Fruit fly (Drosophila melanogaster) whole organism: Measurements from ENCODE around the gene SPARC.

Source experiments
- CG8478 ChIP-seq: fragments of >200 bp; optimal IDR thresholded peaks from 2 replicates; lab custom pipeline; 2018; ENCODE audit warnings: inconsistent platforms
- Dll ChIP-seq: fragments of >200 bp; optimal IDR thresholded peaks from 2 replicates; lab custom pipeline; 2017
- EcR ChIP-seq, 2 experiments: fragments of >200 bp; optimal IDR thresholded peaks; 2 replicates each; lab custom pipeline; 2017; ENCODE audit warnings: missing biosample characterization in 2 of 2, missing genetic modification characterization in 2 of 2, missing genetic modification reagents in 2 of 2
- pan ChIP-seq: fragments of >200 bp; optimal IDR thresholded peaks from 2 replicates; lab custom pipeline; 2017
- psq ChIP-seq: fragments of >200 bp; optimal IDR thresholded peaks from 2 replicates; lab custom pipeline; 2017
- usp ChIP-seq: fragments of >200 bp; optimal IDR thresholded peaks from 2 replicates; lab custom pipeline; 2017; ENCODE audit warnings: missing biosample characterization, missing genetic modification characterization, mixed read lengths

SPARC gene

dm6 chr3R:26875544-26876027 lies 3.8 kb upstream of the SPARC start, which contains the start of gene Rb97D:
Gene Rb97D (minus strand): TSS chr3R:26875742.
- no peak for TF ChIP-seq CG8478 (lab: Kevin White, UChicago)
- TF ChIP-seq EcR (GFP tag; optimal IDR thresholded peaks at IDR 0.05; lab: Kevin White, UChicago) = no peak
- TF ChIP-seq psq (lab: Kevin White, UChicago) = no peak
- no peak for TF ChIP-seq pan (lab: Kevin White, UChicago)
- TF ChIP-seq usp (GFP tag; lab: Kevin White, UChicago) = no peak
- no peak for TF ChIP-seq Dll (lab: Kevin White, UChicago)

- TF ChIP-seq psq (lab: Kevin White, UChicago) (no peak), EcR (GFP tag; optimal IDR thresholded peaks at IDR 0.05; lab: Kevin White, UChicago) (no peak), usp (GFP tag; lab: Kevin White, UChicago) (no peak), pan (lab: Kevin White, UChicago) (no peak), CG8478 (lab: Kevin White, UChicago) (no peak), Dll (lab: Kevin White, UChicago) (no peak)
Measured at dm6 chr3R:26871061-26871460, 734 bp downstream of the SPARC start.

- TF ChIP-seq EcR (GFP tag; optimal IDR thresholded peaks at IDR 0.05; lab: Kevin White, UChicago) = no peak
- TF ChIP-seq pan (lab: Kevin White, UChicago) = no peak
- TF ChIP-seq usp (GFP tag; lab: Kevin White, UChicago) = no peak
- TF ChIP-seq Dll (lab: Kevin White, UChicago) = no peak
- no peak for TF ChIP-seq psq (lab: Kevin White, UChicago)
- TF ChIP-seq CG8478 (lab: Kevin White, UChicago) = no peak
Measured at dm6 chr3R:26870494-26870893, 1.3 kb downstream of the SPARC start.

dm6 chr3R:26869431-26869830 lies 2.4 kb downstream of the SPARC start:
- TF ChIP-seq CG8478 (lab: Kevin White, UChicago) = no peak
- no peak for TF ChIP-seq psq (lab: Kevin White, UChicago)
- no peak for TF ChIP-seq Dll (lab: Kevin White, UChicago)
- TF ChIP-seq pan (lab: Kevin White, UChicago) = no peak
- no peak for TF ChIP-seq EcR (GFP tag; optimal IDR thresholded peaks at IDR 0.05; lab: Kevin White, UChicago)
- TF ChIP-seq usp (GFP tag; lab: Kevin White, UChicago) = no peak

- TF ChIP-seq pan (lab: Kevin White, UChicago) (no peak), CG8478 (lab: Kevin White, UChicago) (no peak), Dll (lab: Kevin White, UChicago) (no peak), EcR (GFP tag; optimal IDR thresholded peaks at IDR 0.05; lab: Kevin White, UChicago) (no peak)
Measured at dm6 chr3R:26867457-26868044, 4.2 kb downstream of the SPARC start.

dm6 chr3R:26866577-26867456 lies 5.0 kb downstream of the SPARC start, which contains the start of the genes ball and His2Av:
Gene ball (minus strand): TSS chr3R:26866807.
Gene His2Av (plus strand): TSS chr3R:26866929.
- no peak for TF ChIP-seq psq (lab: Kevin White, UChicago)
- TF ChIP-seq Dll (lab: Kevin White, UChicago) = no peak
- TF ChIP-seq EcR (GFP tag; optimal IDR thresholded peaks at IDR 0.05; lab: Kevin White, UChicago) = no peak
- no peak for TF ChIP-seq CG8478 (lab: Kevin White, UChicago)
- TF ChIP-seq usp (GFP tag; lab: Kevin White, UChicago) = no peak
- TF ChIP-seq pan (lab: Kevin White, UChicago) = no peak

- no peak for TF ChIP-seq Dll (lab: Kevin White, UChicago)
- no peak for TF ChIP-seq usp (GFP tag; lab: Kevin White, UChicago)
- no peak for TF ChIP-seq CG8478 (lab: Kevin White, UChicago)
- TF ChIP-seq psq (lab: Kevin White, UChicago) = no peak
- TF ChIP-seq pan (lab: Kevin White, UChicago) = no peak
- TF ChIP-seq EcR (GFP tag; optimal IDR thresholded peaks at IDR 0.05; lab: Kevin White, UChicago) = no peak
Measured at dm6 chr3R:26862848-26863448, 8.8 kb downstream of the SPARC start, which contains the start of the genes Lerp and IntS12. Gene Lerp (minus strand): TSS chr3R:26863130. Gene IntS12 (plus strand): TSS chr3R:26863376.

dm6 chr3R:26862213-26862612 lies 9.6 kb downstream of the SPARC start:
- no peak for TF ChIP-seq EcR (GFP tag; optimal IDR thresholded peaks at IDR 0.05; lab: Kevin White, UChicago)
- no peak for TF ChIP-seq Dll (lab: Kevin White, UChicago)
- no peak for TF ChIP-seq psq (lab: Kevin White, UChicago)
- TF ChIP-seq usp (GFP tag; lab: Kevin White, UChicago) = no peak
- TF ChIP-seq CG8478 (lab: Kevin White, UChicago) = no peak
- TF ChIP-seq pan (lab: Kevin White, UChicago) = no peak

dm6 chr3R:26859228-26859627 lies 12.6 kb downstream of the SPARC start:
- TF ChIP-seq EcR (GFP tag; optimal IDR thresholded peaks at IDR 0.05; lab: Kevin White, UChicago) = no peak
- no peak for TF ChIP-seq pan (lab: Kevin White, UChicago)
- TF ChIP-seq CG8478 (lab: Kevin White, UChicago) = no peak
- TF ChIP-seq Dll (lab: Kevin White, UChicago) = no peak
- TF ChIP-seq psq (lab: Kevin White, UChicago) = no peak
- TF ChIP-seq usp (GFP tag; lab: Kevin White, UChicago) = no peak

dm6 chr3R:26853699-26854098 lies 18.1 kb downstream of the SPARC start:
- TF ChIP-seq CG8478 (lab: Kevin White, UChicago) = no peak
- TF ChIP-seq usp (GFP tag; lab: Kevin White, UChicago) = no peak
- TF ChIP-seq Dll (lab: Kevin White, UChicago) = no peak
- TF ChIP-seq EcR (GFP tag; optimal IDR thresholded peaks at IDR 0.05; lab: Kevin White, UChicago) = no peak
- no peak for TF ChIP-seq pan (lab: Kevin White, UChicago)
- no peak for TF ChIP-seq psq (lab: Kevin White, UChicago)
